Fruit fly (Drosophila melanogaster) whole organism, adult: ENCODE results near the gene CG32152.
A peak's percentile ranks its signal among the peaks of the same experiment; 100 is the strongest.

Source experiments
- CG11617 ChIP-seq: fragments of 200-800 bp; sonication (Bioruptor generic); optimal IDR thresholded peaks from 2 replicates; lab custom pipeline; 2017; ENCODE audit warnings: mild to moderate bottlenecking, missing biosample characterization, missing genetic modification reagents, missing genetic modification characterization
- CG12768 ChIP-seq: fragments of 200-800 bp; sonication (Bioruptor generic); optimal IDR thresholded peaks from 2 replicates; lab custom pipeline; 2017; ENCODE audit warnings: missing biosample characterization, missing genetic modification characterization, mild to moderate bottlenecking, moderate library complexity, missing genetic modification reagents
- CG14711 ChIP-seq: fragments of 200-800 bp; sonication (Bioruptor generic); optimal IDR thresholded peaks from 2 replicates; lab custom pipeline; 2018; ENCODE audit warnings: missing biosample characterization, mild to moderate bottlenecking, missing genetic modification characterization, moderate library complexity
- CG1620 ChIP-seq: fragments of 200-800 bp; sonication (Bioruptor generic); optimal IDR thresholded peaks from 2 replicates; lab custom pipeline; 2016; ENCODE audit warnings: missing biosample characterization, missing genetic modification characterization
- CG33017 ChIP-seq: fragments of 200-800 bp; sonication (Bioruptor generic); optimal IDR thresholded peaks from 2 replicates; lab custom pipeline; 2018; ENCODE audit warnings: missing biosample characterization, mild to moderate bottlenecking, missing genetic modification characterization, moderate library complexity
- CG5204 ChIP-seq: fragments of 200-800 bp; sonication (Bioruptor generic); optimal IDR thresholded peaks from 2 replicates; lab custom pipeline; 2016; ENCODE audit warnings: missing biosample characterization, missing genetic modification characterization
- CG7045 ChIP-seq: fragments of 200-800 bp; sonication (Bioruptor generic); optimal IDR thresholded peaks from 2 replicates; lab custom pipeline; 2017; ENCODE audit warnings: missing biosample characterization, mild to moderate bottlenecking, missing genetic modification characterization
- CG7101 ChIP-seq: fragments of 200-800 bp; sonication (Bioruptor generic); optimal IDR thresholded peaks from 2 replicates; lab custom pipeline; 2018; ENCODE audit warnings: missing biosample characterization, mild to moderate bottlenecking, missing genetic modification characterization, moderate library complexity
- Clk ChIP-seq: fragments of 200-800 bp; sonication (Bioruptor generic); optimal IDR thresholded peaks from 2 replicates; lab custom pipeline; 2017; ENCODE audit warnings: missing biosample characterization, missing genetic modification characterization
- Crg-1 ChIP-seq: fragments of 200-800 bp; sonication (Bioruptor generic); optimal IDR thresholded peaks from 2 replicates; lab custom pipeline; 2016; ENCODE audit warnings: missing biosample characterization, missing genetic modification characterization
- Hr96 ChIP-seq: fragments of 200-800 bp; sonication (Bioruptor generic); optimal IDR thresholded peaks from 2 replicates; lab custom pipeline; 2016; ENCODE audit warnings: missing biosample characterization, missing genetic modification characterization
- Mnt ChIP-seq: fragments of 200-800 bp; sonication (Bioruptor generic); optimal IDR thresholded peaks from 2 replicates; lab custom pipeline; 2016; ENCODE audit warnings: missing biosample characterization, mild to moderate bottlenecking, missing genetic modification characterization
- bab1 ChIP-seq: fragments of 200-800 bp; sonication (Bioruptor generic); optimal IDR thresholded peaks from 3 replicates; lab custom pipeline; 2019; ENCODE audit warnings: missing biosample characterization, mild to moderate bottlenecking, missing genetic modification characterization, moderate library complexity
- cic ChIP-seq: fragments of 200-800 bp; sonication (Bioruptor generic); optimal IDR thresholded peaks from 2 replicates; lab custom pipeline; 2017; ENCODE audit warnings: missing biosample characterization, mild to moderate bottlenecking, missing genetic modification characterization, moderate library complexity
- cnc ChIP-seq, 2 experiments: fragments of >200 bp; optimal IDR thresholded peaks; 2 replicates each; lab custom pipeline; 2017
- kay ChIP-seq: fragments of 200-800 bp; sonication (Bioruptor generic); peaks from one replicate; lab custom pipeline; 2016; ENCODE audit warnings: missing biosample characterization, missing genetic modification characterization, borderline replicate concordance
- ovo ChIP-seq: fragments of 200-800 bp; sonication (Bioruptor generic); optimal IDR thresholded peaks from 2 replicates; lab custom pipeline; 2016; ENCODE audit warnings: missing biosample characterization, missing genetic modification characterization
- pad ChIP-seq: fragments of 200-800 bp; sonication (Bioruptor generic); optimal IDR thresholded peaks from 3 replicates; lab custom pipeline; 2017; ENCODE audit warnings: missing biosample characterization, missing genetic modification characterization, mild to moderate bottlenecking, moderate library complexity, missing genetic modification reagents
- tj ChIP-seq: fragments of 200-800 bp; sonication (Bioruptor generic); optimal IDR thresholded peaks from 3 replicates; lab custom pipeline; 2017; ENCODE audit warnings: missing biosample characterization, mild to moderate bottlenecking, missing genetic modification characterization, moderate library complexity
- toe ChIP-seq: fragments of 200-800 bp; sonication (Bioruptor generic); optimal IDR thresholded peaks from 2 replicates; lab custom pipeline; 2016; ENCODE audit warnings: missing biosample characterization, missing genetic modification characterization

Gene CG32152

DNA sequence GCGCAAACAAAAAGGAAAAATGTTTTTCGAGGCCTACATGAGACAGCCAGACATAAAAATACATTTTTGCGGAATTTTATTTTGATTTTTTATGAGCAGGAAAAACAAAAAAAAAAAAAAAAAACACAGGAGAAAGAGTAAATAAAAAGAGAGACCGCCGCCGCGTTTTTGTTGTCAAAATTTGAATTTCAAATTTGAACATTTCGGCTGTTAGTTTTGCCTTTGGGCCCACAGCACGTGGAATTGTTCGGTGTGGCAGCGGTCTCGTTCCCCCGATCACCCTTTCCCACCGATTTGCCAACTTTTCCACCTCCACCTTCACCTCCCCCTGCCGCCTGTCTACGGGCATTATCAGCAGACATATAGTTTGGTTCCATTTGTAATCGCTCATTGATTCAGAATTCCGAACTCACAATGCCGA is 13.0 kb upstream of the CG32152 start:
- TF ChIP-seq CG12768 (GFP tag; lab: Kevin White, UChicago) (peak; percentile 12), Mnt (GFP tag; lab: Kevin White, UChicago) (peak; percentile 86), cnc (optimal IDR thresholded peaks at IDR 0.05; lab: Kevin White, UChicago) (no peak), cic (peak; percentile 66)

DNA sequence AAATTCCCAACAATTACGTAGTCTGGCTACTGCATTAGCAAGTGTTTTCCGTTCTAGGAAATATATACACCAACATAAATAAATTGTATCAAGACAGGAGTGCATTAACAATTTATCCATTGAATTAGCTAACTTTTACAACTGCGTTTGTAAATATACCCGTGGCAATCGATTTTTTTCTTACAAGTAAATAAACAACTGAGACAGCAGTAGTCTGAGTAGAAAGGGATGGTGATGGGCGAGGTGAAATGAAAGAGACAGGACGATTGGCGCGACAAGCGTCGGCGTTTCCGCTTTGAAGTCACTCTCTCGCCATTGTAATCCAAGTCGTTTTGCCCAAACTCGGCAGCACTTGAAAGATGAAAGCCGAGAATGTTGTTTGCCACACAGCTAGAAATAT is 11.7 kb upstream of the CG32152 start:
- no peak for TF ChIP-seq CG5204 (GFP tag; lab: Kevin White, UChicago)
- no peak for TF ChIP-seq tj (GFP tag; lab: Kevin White, UChicago)

DNA sequence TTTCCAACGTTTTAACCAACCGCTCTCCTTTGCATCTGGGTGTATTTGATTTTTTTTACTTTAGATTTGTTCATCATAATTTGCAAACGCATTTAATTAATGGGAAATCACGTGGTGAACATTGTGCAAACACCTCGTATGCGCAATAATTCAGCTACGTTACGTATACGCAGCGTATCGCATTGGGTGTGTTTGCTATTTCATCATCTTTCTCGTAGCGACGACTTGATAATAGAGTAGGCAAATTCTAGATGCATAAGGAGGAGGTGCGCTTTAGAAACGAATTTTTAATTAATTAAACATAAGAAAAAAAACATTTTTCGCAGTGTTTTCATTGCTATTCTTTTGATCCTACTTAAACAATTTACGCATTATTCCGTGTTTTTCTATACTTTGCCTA is 9.8 kb upstream of the CG32152 start:
- TF ChIP-seq CG1620 (GFP tag; lab: Kevin White, UChicago) = no peak
- TF ChIP-seq cic = no peak
- TF ChIP-seq kay (GFP tag; lab: Kevin White, UChicago) = no peak
- no peak for TF ChIP-seq ovo (GFP tag; lab: Kevin White, UChicago)
- TF ChIP-seq CG33017 (tag; lab: Kevin White, UChicago) = no peak
- TF ChIP-seq Mnt (GFP tag; lab: Kevin White, UChicago) = no peak
- no peak for TF ChIP-seq tj (GFP tag; lab: Kevin White, UChicago)
- no peak for TF ChIP-seq CG7045 (GFP tag; lab: Kevin White, UChicago)
- no peak for TF ChIP-seq bab1 (GFP tag; lab: Kevin White, UChicago)
- no peak for TF ChIP-seq pad (GFP tag; lab: Kevin White, UChicago)
- TF ChIP-seq Hr96 (GFP tag; lab: Kevin White, UChicago) = no peak
- TF ChIP-seq CG7101 (tag; lab: Kevin White, UChicago) = no peak
- no peak for TF ChIP-seq CG5204 (GFP tag; lab: Kevin White, UChicago)
- TF ChIP-seq CG14711 (tag; lab: Kevin White, UChicago) = no peak
- TF ChIP-seq Clk (GFP tag; lab: Kevin White, UChicago) = no peak
- TF ChIP-seq CG11617 (GFP tag; lab: Kevin White, UChicago) = no peak
- no peak for TF ChIP-seq cnc (optimal IDR thresholded peaks at IDR 0.05; lab: Kevin White, UChicago)
- no peak for TF ChIP-seq toe (GFP tag; lab: Kevin White, UChicago)

DNA sequence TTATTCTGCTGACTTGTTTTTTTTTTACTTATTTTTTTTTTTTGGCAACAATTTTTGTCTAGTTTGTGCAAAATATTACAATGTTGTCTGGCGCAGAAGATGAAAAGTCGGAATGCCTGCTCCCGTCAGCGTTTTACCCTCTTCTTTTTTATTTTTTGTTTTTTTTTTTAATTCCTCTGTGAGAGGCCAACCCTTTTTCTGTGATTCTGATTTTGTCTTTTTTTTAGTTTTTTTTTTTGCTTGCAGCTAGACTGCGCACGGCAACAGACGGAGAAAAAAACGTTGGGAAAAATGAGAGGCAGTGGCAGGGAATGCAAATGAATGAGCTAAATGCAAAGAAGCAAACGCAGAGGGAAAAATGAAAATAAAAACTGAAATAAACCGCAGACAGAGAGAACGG is 9.3 kb upstream of the CG32152 start:
- no peak for TF ChIP-seq CG1620 (GFP tag; lab: Kevin White, UChicago)
- TF ChIP-seq tj (GFP tag; lab: Kevin White, UChicago) = peak; percentile 68
- peak; percentile 1 for TF ChIP-seq Hr96 (GFP tag; lab: Kevin White, UChicago)

DNA sequence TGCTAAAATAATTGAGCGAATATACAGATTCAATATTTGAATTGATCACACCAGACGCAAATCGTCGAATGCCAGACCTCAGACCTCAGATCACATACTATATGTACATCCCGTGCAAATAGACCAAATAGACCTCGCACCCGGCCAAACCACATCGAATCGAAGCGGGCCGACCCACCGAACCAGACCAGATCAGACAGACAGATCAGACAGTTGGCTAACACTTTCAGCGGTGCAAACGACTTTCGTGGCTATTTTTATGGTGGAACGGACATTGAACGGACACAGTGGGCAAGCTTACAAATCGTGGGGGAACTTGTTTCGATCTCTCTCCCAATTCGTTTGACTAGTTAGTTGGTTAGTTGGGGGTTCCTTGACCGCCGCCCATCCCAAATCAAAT is 7.9 kb upstream of the CG32152 start:
- TF ChIP-seq ovo (GFP tag; lab: Kevin White, UChicago) (no peak), CG33017 (tag; lab: Kevin White, UChicago) (no peak), CG5204 (GFP tag; lab: Kevin White, UChicago) (no peak), cnc (optimal IDR thresholded peaks at IDR 0.05; lab: Kevin White, UChicago) (no peak), CG7101 (tag; lab: Kevin White, UChicago) (no peak), bab1 (GFP tag; lab: Kevin White, UChicago) (no peak), kay (GFP tag; lab: Kevin White, UChicago) (no peak), CG7045 (GFP tag; lab: Kevin White, UChicago) (no peak), toe (GFP tag; lab: Kevin White, UChicago) (no peak), Mnt (GFP tag; lab: Kevin White, UChicago) (no peak)

DNA sequence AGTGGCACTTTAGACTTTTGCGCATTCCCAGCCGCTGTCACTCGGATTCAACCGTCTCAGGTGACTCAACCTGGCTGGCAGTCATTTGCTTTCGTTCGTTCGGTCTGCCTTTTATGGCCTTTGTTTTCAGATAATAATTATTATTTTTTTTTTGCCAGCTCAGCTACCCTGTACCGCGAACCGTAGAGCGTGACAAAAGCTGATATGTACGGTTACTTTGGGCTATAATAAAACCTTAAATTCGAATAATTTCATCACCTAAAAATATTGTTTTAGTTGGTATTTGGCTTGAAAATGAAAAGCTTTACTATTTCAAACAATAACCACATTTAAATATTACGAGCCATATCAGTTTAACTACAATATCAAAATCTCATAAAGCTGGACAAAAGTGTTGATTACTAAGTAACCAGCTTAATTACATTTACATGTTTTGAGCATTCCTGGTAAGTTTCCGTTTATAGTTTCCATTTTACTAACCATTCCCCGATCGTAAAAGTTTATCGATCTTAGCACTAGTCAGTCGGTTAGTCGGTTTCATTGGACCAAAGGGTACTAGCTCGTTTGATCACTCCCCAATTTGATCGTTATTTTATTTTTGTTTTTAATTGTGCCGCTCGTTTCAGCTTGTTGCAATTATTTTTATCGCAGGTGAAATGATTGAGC is 7.1 kb upstream of the CG32152 start:
- TF ChIP-seq CG7045 (GFP tag; lab: Kevin White, UChicago) (no peak), ovo (GFP tag; lab: Kevin White, UChicago) (no peak), toe (GFP tag; lab: Kevin White, UChicago) (peak; percentile 35), CG14711 (tag; lab: Kevin White, UChicago) (no peak), cnc (optimal IDR thresholded peaks at IDR 0.05; lab: Kevin White, UChicago) (no peak), cic (no peak), kay (GFP tag; lab: Kevin White, UChicago) (peak; percentile 98), Crg-1 (GFP tag; lab: Kevin White, UChicago) (no peak), bab1 (GFP tag; lab: Kevin White, UChicago) (no peak), CG7101 (tag; lab: Kevin White, UChicago) (no peak), Hr96 (GFP tag; lab: Kevin White, UChicago) (peak; percentile 0), Mnt (GFP tag; lab: Kevin White, UChicago) (no peak), pad (GFP tag; lab: Kevin White, UChicago) (no peak), CG1620 (GFP tag; lab: Kevin White, UChicago) (no peak), CG5204 (GFP tag; lab: Kevin White, UChicago) (peak; percentile 16), CG11617 (GFP tag; lab: Kevin White, UChicago) (no peak), CG33017 (tag; lab: Kevin White, UChicago) (no peak), CG12768 (GFP tag; lab: Kevin White, UChicago) (peak; percentile 16), tj (GFP tag; lab: Kevin White, UChicago) (peak; percentile 73), Clk (GFP tag; lab: Kevin White, UChicago) (no peak)
